Worm (Caenorhabditis elegans) whole organism, early embryonic: ENCODE data around the gene K12H4.7.

Experiments used
- B0310.2 ChIP-seq: sonication (generic microtip); optimal IDR thresholded peaks from 2 replicates; lab custom pipeline; 2016; ENCODE audit warnings: mild to moderate bottlenecking, missing genetic modification characterization, missing compliant biosample characterization
- F13C5.2 ChIP-seq: sonication (generic microtip); optimal IDR thresholded peaks from 2 replicates; lab custom pipeline; 2017; ENCODE audit warnings: mild to moderate bottlenecking, missing genetic modification characterization, inconsistent platforms, missing compliant biosample characterization
- ama-1 ChIP-seq: fragments of 150-350 bp; optimal IDR thresholded peaks from 2 replicates; lab custom pipeline; 2014
- ceh-13 ChIP-seq: fragments of 200-800 bp; sonication (Bioruptor generic); optimal IDR thresholded peaks from 2 replicates; lab custom pipeline; 2018; ENCODE audit warnings: mild to moderate bottlenecking, missing genetic modification characterization, missing compliant biosample characterization
- ceh-36 ChIP-seq: sonication (generic microtip); optimal IDR thresholded peaks from 2 replicates; lab custom pipeline; 2016; ENCODE audit warnings: missing genetic modification characterization, inconsistent platforms, missing compliant biosample characterization
- ets-7 ChIP-seq: sonication (generic microtip); optimal IDR thresholded peaks from 2 replicates; lab custom pipeline; 2016; ENCODE audit warnings: missing genotype, missing genetic modification characterization, missing compliant biosample characterization
- flt-1 ChIP-seq: fragments of 200-800 bp; sonication (Bioruptor generic); IDR thresholded peaks from 2 replicates; pipeline ENCODE4 v1.3.6; 2022; ENCODE audit warnings: missing genetic modification characterization, missing compliant biosample characterization
- hmg-4 ChIP-seq: fragments of 200-800 bp; sonication (Bioruptor generic); optimal IDR thresholded peaks from 2 replicates; lab custom pipeline; 2018; ENCODE audit warnings: mild to moderate bottlenecking, missing genetic modification characterization, missing compliant biosample characterization
- hnd-1 ChIP-seq: sonication (generic microtip); optimal IDR thresholded peaks from 2 replicates; lab custom pipeline; 2016; ENCODE audit warnings: missing genetic modification characterization, missing compliant biosample characterization
- pes-1 ChIP-seq: fragments of 200-800 bp; sonication (Bioruptor generic); IDR thresholded peaks from 2 replicates; pipeline ENCODE4 v1.3.6; 2022; ENCODE audit warnings: missing genetic modification reagents, missing genetic modification characterization, missing compliant biosample characterization
- sea-1 ChIP-seq: fragments of 200-800 bp; sonication (Bioruptor generic); conservative IDR thresholded peaks from 2 replicates; pipeline ENCODE4 v1.3.6; 2022; ENCODE audit warnings: missing genetic modification characterization, missing compliant biosample characterization
- tbx-11 ChIP-seq: fragments of 200-800 bp; sonication (Bioruptor generic); IDR thresholded peaks from 2 replicates; pipeline ENCODE4 v1.3.6; 2022; ENCODE audit warnings: missing genetic modification characterization, missing compliant biosample characterization
- tbx-37 ChIP-seq: fragments of 200-800 bp; sonication (Bioruptor generic); conservative IDR thresholded peaks from 2 replicates; pipeline ENCODE4 v1.3.6; 2022; ENCODE audit warnings: missing genetic modification reagents, missing genetic modification characterization, missing compliant biosample characterization
- tra-4 ChIP-seq: sonication (generic microtip); optimal IDR thresholded peaks from 2 replicates; lab custom pipeline; 2017; ENCODE audit warnings: missing genetic modification characterization, missing compliant biosample characterization

- TF ChIP-seq flt-1 (GFP tag; lab: Robert Waterston, UW) (no peak), tbx-37 (no peak), F13C5.2 (no peak), hmg-4 (GFP tag; lab: Kevin White, UChicago) (no peak), sea-1 (no peak), ama-1 (lab: Kevin White, UChicago) (no peak), ceh-13 (GFP tag; lab: Kevin White, UChicago) (no peak), B0310.2 (tag; lab: Kevin White, UChicago) (no peak), ceh-36 (tag; lab: Kevin White, UChicago) (no peak), tbx-11 (GFP tag; lab: Robert Waterston, UW) (no peak), hnd-1 (tag; lab: Kevin White, UChicago) (no peak), pes-1 (no peak), tra-4 (tag; lab: Kevin White, UChicago) (no peak), ets-7 (tag; lab: Kevin White, UChicago) (no peak)
Observed at ce11 chrIII:8022077-8022476, 28.8 kb downstream of the K12H4.7 start, which contains the start of gene F44B9.2.
